Fruit fly (Drosophila melanogaster) S2 (cell line): ENCODE data around the gene CG3662.

Source experiments
- CG8478 ChIP-seq: fragments of >200 bp; optimal IDR thresholded peaks from 2 replicates; lab custom pipeline; 2018
- CTCF ChIP-seq, 2 experiments: fragments of >200 bp; optimal IDR thresholded peaks; 2 replicates each; lab custom pipeline; 2018

dm6 chr2L:840716-841115 is 19.6 kb downstream of the CG3662 start:
- TF ChIP-seq CTCF (optimal IDR thresholded peaks at IDR 0.05; lab: Kevin White, UChicago), result no peak
- TF ChIP-seq CG8478, result no peak
